Worm (Caenorhabditis elegans) whole organism, young adult: ENCODE measurements around the gene ptr-6.
A peak's percentile ranks its signal among the peaks of the same experiment; 100 is the strongest.

Experiments used
- B0336.3 ChIP-seq: fragments of 200-800 bp; sonication (Bioruptor generic); IDR thresholded peaks from 2 replicates; pipeline ENCODE4 v1.3.6; 2022; ENCODE audit warnings: missing genetic modification characterization, missing compliant biosample characterization
- F22D6.2 ChIP-seq: sonication (generic microtip); optimal IDR thresholded peaks from 2 replicates; lab custom pipeline; 2016; ENCODE audit warnings: mild to moderate bottlenecking, missing genetic modification characterization, missing compliant biosample characterization
- F23B12.7 ChIP-seq: sonication (generic microtip); optimal IDR thresholded peaks from 2 replicates; lab custom pipeline; 2017; ENCODE audit warnings: missing genetic modification characterization, mild to moderate bottlenecking, missing compliant biosample characterization, antibody characterized with exemption, moderate library complexity; ENCODE audit not compliant: insufficient read depth
- F33H1.4 ChIP-seq: fragments of 200-800 bp; sonication (Bioruptor generic); IDR thresholded peaks from 2 replicates; pipeline ENCODE4 v1.3.6; 2022; ENCODE audit warnings: missing genetic modification reagents, missing genetic modification characterization, missing compliant biosample characterization
- F37B4.10 ChIP-seq: fragments of 200-800 bp; sonication (Bioruptor generic); IDR thresholded peaks from 2 replicates; pipeline ENCODE4 v1.3.6; 2022; ENCODE audit warnings: missing genetic modification characterization, missing compliant biosample characterization
- T26A5.8 ChIP-seq: sonication (generic microtip); optimal IDR thresholded peaks from 2 replicates; lab custom pipeline; 2016; ENCODE audit warnings: missing genetic modification characterization, missing compliant biosample characterization
- Y53F4B.3 ChIP-seq: fragments of 200-800 bp; sonication (Bioruptor generic); IDR thresholded peaks from 2 replicates; pipeline ENCODE4 v1.3.6; 2022; ENCODE audit warnings: missing genetic modification reagents, missing genetic modification characterization, missing compliant biosample characterization
- Y79H2A.3 ChIP-seq: fragments of 200-800 bp; sonication (Bioruptor generic); conservative IDR thresholded peaks from 2 replicates; pipeline ENCODE4 v1.3.6; 2022; ENCODE audit warnings: missing genetic modification reagents, missing genetic modification characterization, missing compliant biosample characterization
- ZK185.1 ChIP-seq: sonication (generic microtip); optimal IDR thresholded peaks from 2 replicates; lab custom pipeline; 2016; ENCODE audit warnings: mild to moderate bottlenecking, missing genetic modification characterization, missing compliant biosample characterization; ENCODE audit not compliant: poor library complexity, severe bottlenecking
- aptf-2 ChIP-seq: fragments of 200-800 bp; sonication (Bioruptor generic); conservative IDR thresholded peaks from 2 replicates; pipeline ENCODE4 v1.3.6; 2022; ENCODE audit warnings: missing genetic modification reagents, missing genetic modification characterization, missing compliant biosample characterization
- cebp-1 ChIP-seq, 2 experiments: fragments of 200-800 bp in 1 of 2; sonication (Bioruptor generic) in 1 of 2; sonication (generic microtip) in 1 of 2; IDR thresholded peaks in 1 of 2; optimal IDR thresholded peaks in 1 of 2; 2 replicates each; pipeline versions ENCODE4 v1.3.6 to Lab custom; 2017 to 2022; ENCODE audit warnings: missing compliant biosample characterization in 2 of 2, missing genetic modification characterization in 2 of 2, mild to moderate bottlenecking in 1 of 2, missing genetic modification reagents in 1 of 2, moderate library complexity in 1 of 2
- ceh-100 ChIP-seq: fragments of 200-800 bp; sonication (Bioruptor generic); IDR thresholded peaks from 2 replicates; pipeline ENCODE4 v1.3.6; 2022; ENCODE audit warnings: missing genetic modification reagents, missing genetic modification characterization, missing compliant biosample characterization
- efl-1 ChIP-seq: fragments of 150-350 bp; optimal IDR thresholded peaks from 2 replicates; lab custom pipeline; 2014; ENCODE audit warnings: missing biosample characterization, missing genetic modification reagents, missing genetic modification characterization
- egl-44 ChIP-seq: fragments of 200-800 bp; sonication (Bioruptor generic); IDR thresholded peaks from 2 replicates; pipeline ENCODE4 v1.3.6; 2022; ENCODE audit warnings: missing genetic modification reagents, missing genetic modification characterization, missing compliant biosample characterization
- ekl-4 ChIP-seq: fragments of 200-800 bp; sonication (Bioruptor generic); IDR thresholded peaks from 2 replicates; pipeline ENCODE4 v1.3.6; 2022; ENCODE audit warnings: missing genetic modification reagents, missing genetic modification characterization, missing compliant biosample characterization
- gei-17 ChIP-seq: fragments of 200-800 bp; sonication (Bioruptor generic); optimal IDR thresholded peaks from 2 replicates; lab custom pipeline; 2018; ENCODE audit warnings: mild to moderate bottlenecking, missing genetic modification characterization, missing compliant biosample characterization
- him-1 ChIP-seq: sonication (generic microtip); optimal IDR thresholded peaks from 2 replicates; lab custom pipeline; 2016; ENCODE audit warnings: missing genotype, missing genetic modification reagents, missing genetic modification characterization, missing compliant biosample characterization
- hlh-26 ChIP-seq: fragments of 200-800 bp; sonication (Bioruptor generic); conservative IDR thresholded peaks from 2 replicates; pipeline ENCODE4 v1.3.6; 2022; ENCODE audit warnings: missing genetic modification reagents, missing genetic modification characterization, missing compliant biosample characterization
- hrde-1 ChIP-seq: sonication (generic microtip); optimal IDR thresholded peaks from 2 replicates; lab custom pipeline; 2016; ENCODE audit warnings: missing genetic modification characterization, mild to moderate bottlenecking, missing compliant biosample characterization, moderate library complexity, missing genotype, missing genetic modification reagents, borderline replicate concordance
- hsf-1 ChIP-seq: fragments of 200-800 bp; sonication (Bioruptor generic); IDR thresholded peaks from 2 replicates; pipeline ENCODE4 v1.3.6; 2022; ENCODE audit warnings: missing genetic modification reagents, missing genetic modification characterization, missing compliant biosample characterization
- let-607 ChIP-seq, 2 experiments: fragments of 200-800 bp in 1 of 2; sonication (Bioruptor generic) in 1 of 2; sonication (generic microtip) in 1 of 2; optimal IDR thresholded peaks; 2 replicates each; lab custom pipeline; 2016 to 2018; ENCODE audit warnings: mild to moderate bottlenecking in 2 of 2, missing compliant biosample characterization in 2 of 2, missing genetic modification characterization in 2 of 2, moderate library complexity in 2 of 2, missing genotype in 1 of 2
- lin-26 ChIP-seq: fragments of 200-800 bp; sonication (Bioruptor generic); IDR thresholded peaks from 2 replicates; pipeline ENCODE4 v1.3.6; 2022; ENCODE audit warnings: missing genetic modification reagents, missing genetic modification characterization, missing compliant biosample characterization
- lin-54 ChIP-seq: fragments of 200-800 bp; sonication (Bioruptor generic); optimal IDR thresholded peaks from 2 replicates; lab custom pipeline; 2018; ENCODE audit warnings: mild to moderate bottlenecking, missing genetic modification characterization, missing compliant biosample characterization
- madf-10 ChIP-seq: sonication (generic microtip); optimal IDR thresholded peaks from 2 replicates; lab custom pipeline; 2016; ENCODE audit warnings: mild to moderate bottlenecking, missing genetic modification characterization, missing compliant biosample characterization
- mcd-1 ChIP-seq: fragments of 200-800 bp; sonication (Bioruptor generic); IDR thresholded peaks from 2 replicates; pipeline ENCODE4 v1.3.6; 2022; ENCODE audit warnings: missing genetic modification reagents, missing genetic modification characterization, missing compliant biosample characterization
- nhr-120 ChIP-seq: fragments of 200-800 bp; sonication (Bioruptor generic); IDR thresholded peaks from 2 replicates; pipeline ENCODE4 v1.3.6; 2022; ENCODE audit warnings: missing genetic modification characterization, missing compliant biosample characterization
- nhr-80 ChIP-seq: sonication (generic microtip); optimal IDR thresholded peaks from 2 replicates; lab custom pipeline; 2016; ENCODE audit warnings: missing genetic modification characterization, missing compliant biosample characterization
- pha-4 ChIP-seq: fragments of 150-350 bp; sonication (generic microtip); optimal IDR thresholded peaks from 2 replicates; lab custom pipeline; 2014; ENCODE audit warnings: missing biosample characterization, missing genetic modification reagents, missing genetic modification characterization
- rcor-1 ChIP-seq: fragments of 200-800 bp; sonication (Bioruptor generic); IDR thresholded peaks from 2 replicates; pipeline ENCODE4 v1.3.6; 2022; ENCODE audit warnings: missing genetic modification reagents, missing genetic modification characterization, missing compliant biosample characterization
- sdz-38 ChIP-seq: sonication (generic microtip); optimal IDR thresholded peaks from 2 replicates; lab custom pipeline; 2016; ENCODE audit warnings: missing genotype, missing genetic modification characterization, missing compliant biosample characterization
- tbp1 ChIP-seq: fragments of 200-800 bp; sonication (Bioruptor generic); optimal IDR thresholded peaks from 2 replicates; lab custom pipeline; 2018; ENCODE audit warnings: mild to moderate bottlenecking, missing genetic modification characterization, missing compliant biosample characterization
- tbx-9 ChIP-seq: sonication (generic microtip); optimal IDR thresholded peaks from 2 replicates; lab custom pipeline; 2016; ENCODE audit warnings: borderline replicate concordance, missing genetic modification characterization, inconsistent platforms, missing compliant biosample characterization
- xnd-1 ChIP-seq: sonication (generic microtip); optimal IDR thresholded peaks from 2 replicates; lab custom pipeline; 2016; ENCODE audit warnings: missing genotype, missing genetic modification reagents, missing genetic modification characterization, missing compliant biosample characterization
- zfh-2 ChIP-seq: fragments of 200-800 bp; sonication (Bioruptor generic); conservative IDR thresholded peaks from 2 replicates; pipeline ENCODE4 v1.3.6; 2022; ENCODE audit warnings: missing genetic modification reagents, missing genetic modification characterization, missing compliant biosample characterization

ptr-6 gene

ce11 chrII:5237699-5238098, 8.9 kb downstream of the ptr-6 start (continued):
- TF ChIP-seq ZK185.1 (peak; percentile 46), let-607 (tag; optimal IDR thresholded peaks at IDR 0.05; lab: Kevin White, UChicago) (no peak), madf-10 (tag; lab: Kevin White, UChicago) (no peak), him-1 (tag; lab: Kevin White, UChicago) (peak; percentile 70), egl-44 (GFP tag; lab: Robert Waterston, UW) (no peak), T26A5.8 (tag; lab: Kevin White, UChicago) (no peak), F37B4.10 (GFP tag; lab: Robert Waterston, UW) (no peak), zfh-2 (GFP tag; lab: Robert Waterston, UW) (no peak), F23B12.7 (tag; lab: Kevin White, UChicago) (no peak), rcor-1 (no peak), lin-54 (no peak), lin-26 (GFP tag; lab: Robert Waterston, UW) (peak; percentile 66; the same call in 1 of the 2 replicates), gei-17 (no peak), hlh-26 (GFP tag; lab: Robert Waterston, UW) (no peak), nhr-80 (tag; lab: Kevin White, UChicago) (peak; percentile 18), nhr-120 (GFP tag; lab: Robert Waterston, UW) (no peak), xnd-1 (tag; lab: Kevin White, UChicago) (no peak), ekl-4 (GFP tag; lab: Robert Waterston, UW) (peak; percentile 53; the same call in 1 of the 2 replicates), F22D6.2 (tag; lab: Kevin White, UChicago) (no peak), tbp1 (GFP tag; lab: Kevin White, UChicago) (peak; percentile 93), F33H1.4 (GFP tag; lab: Robert Waterston, UW) (no peak; the same call in 1 of the 2 replicates), ceh-100 (GFP tag; lab: Robert Waterston, UW) (peak; percentile 29; the same call in 1 of the 2 replicates), sdz-38 (tag; lab: Kevin White, UChicago) (no peak), B0336.3 (GFP tag; lab: Robert Waterston, UW) (no peak)

ce11 chrII:5235758-5236157, 10.9 kb downstream of the ptr-6 start, which contains the start of gene pho-1:
Gene pho-1 (minus strand): TSS chrII:5235846.
- TF ChIP-seq nhr-80 (tag; lab: Kevin White, UChicago), result peak; percentile 66
- TF ChIP-seq hsf-1 (GFP tag; lab: Robert Waterston, UW), result no peak

- TF ChIP-seq nhr-80 (tag; lab: Kevin White, UChicago) (peak; percentile 52), efl-1 (GFP tag; lab: Kevin White, UChicago) (no peak), Y53F4B.3 (GFP tag; lab: Robert Waterston, UW) (no peak), cebp-1 (GFP tag; IDR thresholded peaks at IDR 0.05; lab: Robert Waterston, UW) (no peak), cebp-1 (tag; optimal IDR thresholded peaks at IDR 0.05; lab: Kevin White, UChicago) (peak; percentile 74), aptf-2 (GFP tag; lab: Robert Waterston, UW) (no peak), hsf-1 (GFP tag; lab: Robert Waterston, UW) (no peak), hlh-26 (GFP tag; lab: Robert Waterston, UW) (no peak), hrde-1 (tag; lab: Kevin White, UChicago) (no peak), rcor-1 (no peak), tbx-9 (tag; lab: Kevin White, UChicago) (no peak), mcd-1 (no peak), pha-4 (tag; lab: Kevin White, UChicago) (no peak), gei-17 (no peak), Y79H2A.3 (GFP tag; lab: Robert Waterston, UW) (no peak)
- TF ChIP-seq, all 124 proteins: peak for 2
These were observed 11.9 kb downstream of the ptr-6 start for ce11 chrII:5234728-5235127.
